Fruit fly (Drosophila melanogaster): ENCODE data around the gene AdoR.

Gene AdoR

dm6 chr3R:30191462-30191874 is 42.1 kb upstream of the AdoR start (continued):
- no peak for TF ChIP-seq CG17186 (GFP tag; optimal IDR thresholded peaks at IDR 0.05)
- TF ChIP-seq CG15601 (tag; optimal IDR thresholded peaks at IDR 0.05) = peak; percentile 26
- TF ChIP-seq CG13296 (GFP tag; optimal IDR thresholded peaks at IDR 0.05) = no peak
- no peak for TF ChIP-seq crol (GFP tag; IDR thresholded peaks at IDR 0.05)
- no peak for TF ChIP-seq CrebB (tag; optimal IDR thresholded peaks at IDR 0.05)
- no peak for TF ChIP-seq Hey (tag; optimal IDR thresholded peaks at IDR 0.05)
- no peak for TF ChIP-seq CG15479 (GFP tag; optimal IDR thresholded peaks at IDR 0.05)
- TF ChIP-seq sob (GFP tag; IDR thresholded peaks at IDR 0.05) = no peak
- TF ChIP-seq CG12659 (GFP tag; optimal IDR thresholded peaks at IDR 0.05) = peak; percentile 56
- no peak for TF ChIP-seq CG18599 (GFP tag; optimal IDR thresholded peaks at IDR 0.05)
- no peak for TF ChIP-seq CG1024 (GFP tag; IDR thresholded peaks at IDR 0.05)
- peak; percentile 35 for TF ChIP-seq Abd-B (GFP tag; optimal IDR thresholded peaks at IDR 0.05)
- no peak for TF ChIP-seq tin (GFP tag; optimal IDR thresholded peaks at IDR 0.05)
- TF ChIP-seq grn (GFP tag; optimal IDR thresholded peaks at IDR 0.05) = no peak
- TF ChIP-seq wor (GFP tag; IDR thresholded peaks at IDR 0.05) = 0 out of 2 replicates have a peak, but pooled peaks have one; percentile 17
- TF ChIP-seq CG14710 (tag; optimal IDR thresholded peaks at IDR 0.05) = no peak
- TF ChIP-seq repo (GFP tag; optimal IDR thresholded peaks at IDR 0.05) = peak; percentile 30
- TF ChIP-seq kni (GFP tag; optimal IDR thresholded peaks at IDR 0.05) = no peak
- no peak for TF ChIP-seq lov (optimal IDR thresholded peaks at IDR 0.05)
- no peak for TF ChIP-seq lov (GFP tag; IDR thresholded peaks at IDR 0.05)
- TF ChIP-seq CG4854 (GFP tag; optimal IDR thresholded peaks at IDR 0.05) = no peak
- no peak for TF ChIP-seq caup (GFP tag; optimal IDR thresholded peaks at IDR 0.05; ENCODE audit: severe bottlenecking)
- no peak for TF ChIP-seq Rx (GFP tag; IDR thresholded peaks at IDR 0.05)
- TF ChIP-seq cad (GFP tag; optimal IDR thresholded peaks at IDR 0.05) = no peak
- no peak for TF ChIP-seq Dref (GFP tag; IDR thresholded peaks at IDR 0.05)
- no peak for TF ChIP-seq CG9797 (GFP tag; optimal IDR thresholded peaks at IDR 0.05)
- no peak for TF ChIP-seq D19A (tag; optimal IDR thresholded peaks at IDR 0.05)
- no peak for TF ChIP-seq luna (GFP tag; optimal IDR thresholded peaks at IDR 0.05)
- TF ChIP-seq CG10321 (GFP tag; IDR thresholded peaks at IDR 0.05) = no peak
- no peak for TF ChIP-seq Dad (GFP tag; optimal IDR thresholded peaks at IDR 0.05)
- peak; percentile 48; the same call in 1 of the 3 replicates for TF ChIP-seq zfh1 (GFP tag; IDR thresholded peaks at IDR 0.05)
- peak; percentile 37 for TF ChIP-seq CG4424 (GFP tag; optimal IDR thresholded peaks at IDR 0.05)
- TF ChIP-seq HHEX (GFP tag; optimal IDR thresholded peaks at IDR 0.05) = no peak
- TF ChIP-seq pita (GFP tag; optimal IDR thresholded peaks at IDR 0.05) = no peak
- no peak for TF ChIP-seq Asciz (GFP tag; optimal IDR thresholded peaks at IDR 0.05)
- TF ChIP-seq tx (GFP tag; optimal IDR thresholded peaks at IDR 0.05) = peak; percentile 35
- TF ChIP-seq CG12769 (tag; optimal IDR thresholded peaks at IDR 0.05) = no peak
- TF ChIP-seq Ada2b (GFP tag; IDR thresholded peaks at IDR 0.05) = no peak
- TF ChIP-seq Lim3 (GFP tag; IDR thresholded peaks at IDR 0.05) = no peak
- TF ChIP-seq CG8359 (GFP tag; optimal IDR thresholded peaks at IDR 0.05; ENCODE audit: borderline replicate concordance) = no peak
- peak; percentile 30 for TF ChIP-seq CG16815 (GFP tag; optimal IDR thresholded peaks at IDR 0.05)
- TF ChIP-seq az2 (GFP tag; optimal IDR thresholded peaks at IDR 0.05) = peak; percentile 34
- TF ChIP-seq CG3065 (GFP tag; optimal IDR thresholded peaks at IDR 0.05) = no peak
- no peak for TF ChIP-seq CG18476 (GFP tag; optimal IDR thresholded peaks at IDR 0.05)
- no peak for TF ChIP-seq gt (GFP tag; IDR thresholded peaks at IDR 0.05)
- TF ChIP-seq CG14050 (GFP tag; IDR thresholded peaks at IDR 0.05) = no peak
- TF ChIP-seq CG2116 (GFP tag; optimal IDR thresholded peaks at IDR 0.05) = no peak
- no peak for TF ChIP-seq bigmax (GFP tag; optimal IDR thresholded peaks at IDR 0.05)
- peak; percentile 92 for TF ChIP-seq Med (GFP tag)
- no peak for TF ChIP-seq CG11456 (GFP tag; IDR thresholded peaks at IDR 0.05)
- no peak for TF ChIP-seq CG8290 (GFP tag; optimal IDR thresholded peaks at IDR 0.05)
- no peak for TF ChIP-seq CG8290 (tag; optimal IDR thresholded peaks at IDR 0.05)
- TF ChIP-seq tap (tag; optimal IDR thresholded peaks at IDR 0.05) = no peak

All from whole organism, embryonic.